Worm (Caenorhabditis elegans) whole organism, mixed stage, embryonic: ENCODE measurements around the gene elo-1.

Experiments
- ces-1 ChIP-seq: fragments of 150-350 bp; optimal IDR thresholded peaks from 2 replicates; lab custom pipeline; 2014; ENCODE audit warnings: missing biosample characterization, missing genetic modification reagents, missing genetic modification characterization
- lin-13 ChIP-seq: fragments of 150-350 bp; optimal IDR thresholded peaks from 2 replicates; lab custom pipeline; 2014; ENCODE audit warnings: missing biosample characterization, missing genetic modification characterization
- nhr-2 ChIP-seq: fragments of 150-350 bp; optimal IDR thresholded peaks from 2 replicates; lab custom pipeline; 2014; ENCODE audit warnings: missing biosample characterization, missing genetic modification characterization
- snpc-4 ChIP-seq: fragments of 150-350 bp; optimal IDR thresholded peaks from 2 replicates; lab custom pipeline; 2014; ENCODE audit warnings: missing biosample characterization, missing genetic modification characterization

- no peak for TF ChIP-seq snpc-4
- TF ChIP-seq ces-1 (GFP tag; lab: Kevin White, UChicago), result no peak
- no peak for TF ChIP-seq nhr-2
- TF ChIP-seq lin-13, result no peak
Measured at ce11 chrIV:9499636-9500035, 26.5 kb upstream of the elo-1 start.
